Worm (Caenorhabditis elegans) whole organism, late embryonic: ENCODE measurements around the gene nspg-13.

ENCODE experiments used
- C08G9.2 ChIP-seq: sonication (generic microtip); optimal IDR thresholded peaks from 2 replicates; lab custom pipeline; 2016; ENCODE audit warnings: mild to moderate bottlenecking, missing genetic modification characterization, moderate library complexity, missing compliant biosample characterization
- Y22D7AL.16 ChIP-seq: sonication (generic microtip); optimal IDR thresholded peaks from 2 replicates; lab custom pipeline; 2016; ENCODE audit warnings: missing genetic modification characterization, missing compliant biosample characterization
- ceh-30 ChIP-seq: fragments of 150-350 bp; optimal IDR thresholded peaks from 2 replicates; lab custom pipeline; 2014; ENCODE audit warnings: missing biosample characterization, missing genetic modification characterization
- ceh-9 ChIP-seq: sonication (generic microtip); optimal IDR thresholded peaks from 2 replicates; lab custom pipeline; 2016; ENCODE audit warnings: mild to moderate bottlenecking, missing genetic modification characterization, inconsistent platforms, missing compliant biosample characterization
- hlh-8 ChIP-seq: sonication (generic microtip); optimal IDR thresholded peaks from 2 replicates; lab custom pipeline; 2016; ENCODE audit warnings: missing genotype, missing genetic modification characterization, missing compliant biosample characterization
- unc-86 ChIP-seq: sonication (generic microtip); optimal IDR thresholded peaks from 2 replicates; lab custom pipeline; 2016; ENCODE audit warnings: missing genetic modification characterization, missing compliant biosample characterization

ce11 chrX:5279170-5279635 lies 24.2 kb downstream of the nspg-13 start, which contains the start of gene Y34B4A.2:
- TF ChIP-seq ceh-9 (tag; lab: Kevin White, UChicago) (no peak), C08G9.2 (tag; lab: Kevin White, UChicago) (no peak), hlh-8 (tag; lab: Kevin White, UChicago) (no peak), ceh-30 (tag; lab: Kevin White, UChicago) (no peak), unc-86 (no peak), Y22D7AL.16 (no peak)
